Worm (Caenorhabditis elegans) whole organism, midembryonic: ENCODE measurements around the gene K08D12.3.

ENCODE experiments used
- T22C8.4 ChIP-seq: fragments of 200-800 bp; sonication (Bioruptor generic); IDR thresholded peaks from 2 replicates; pipeline ENCODE4 v1.3.6; 2022; ENCODE audit warnings: missing genetic modification characterization, missing compliant biosample characterization
- cog-1 ChIP-seq: sonication (generic microtip); optimal IDR thresholded peaks from 2 replicates; lab custom pipeline; 2016; ENCODE audit warnings: missing genetic modification characterization, missing compliant biosample characterization
- flt-1 ChIP-seq: fragments of 200-800 bp; sonication (Bioruptor generic); IDR thresholded peaks from 2 replicates; pipeline ENCODE4 v1.3.6; 2022; ENCODE audit warnings: missing genetic modification characterization, missing compliant biosample characterization
- med-1 ChIP-seq: sonication (generic microtip); optimal IDR thresholded peaks from 2 replicates; lab custom pipeline; 2017; ENCODE audit warnings: missing genetic modification characterization, mild to moderate bottlenecking, missing compliant biosample characterization, antibody characterized with exemption, missing genetic modification reagents; ENCODE audit not compliant: insufficient read depth
- ref-1 ChIP-seq: fragments of 200-800 bp; sonication (Bioruptor generic); conservative IDR thresholded peaks from 2 replicates; pipeline ENCODE4 v1.3.6; 2022; ENCODE audit warnings: missing genetic modification reagents, missing genetic modification characterization, missing compliant biosample characterization
- tab-1 ChIP-seq: fragments of 200-800 bp; sonication (Bioruptor generic); IDR thresholded peaks from 2 replicates; pipeline ENCODE4 v1.3.6; 2022; ENCODE audit warnings: missing genetic modification characterization, missing compliant biosample characterization
- ztf-23 ChIP-seq: fragments of 200-800 bp; sonication (Bioruptor generic); IDR thresholded peaks from 2 replicates; pipeline ENCODE4 v1.3.6; 2022; ENCODE audit warnings: missing genetic modification reagents, missing genetic modification characterization, missing compliant biosample characterization
- ztf-29 ChIP-seq: fragments of 200-800 bp; sonication (Bioruptor generic); IDR thresholded peaks from 2 replicates; pipeline ENCODE4 v1.3.6; 2022; ENCODE audit warnings: missing genetic modification reagents, missing genetic modification characterization, missing compliant biosample characterization

DNA sequence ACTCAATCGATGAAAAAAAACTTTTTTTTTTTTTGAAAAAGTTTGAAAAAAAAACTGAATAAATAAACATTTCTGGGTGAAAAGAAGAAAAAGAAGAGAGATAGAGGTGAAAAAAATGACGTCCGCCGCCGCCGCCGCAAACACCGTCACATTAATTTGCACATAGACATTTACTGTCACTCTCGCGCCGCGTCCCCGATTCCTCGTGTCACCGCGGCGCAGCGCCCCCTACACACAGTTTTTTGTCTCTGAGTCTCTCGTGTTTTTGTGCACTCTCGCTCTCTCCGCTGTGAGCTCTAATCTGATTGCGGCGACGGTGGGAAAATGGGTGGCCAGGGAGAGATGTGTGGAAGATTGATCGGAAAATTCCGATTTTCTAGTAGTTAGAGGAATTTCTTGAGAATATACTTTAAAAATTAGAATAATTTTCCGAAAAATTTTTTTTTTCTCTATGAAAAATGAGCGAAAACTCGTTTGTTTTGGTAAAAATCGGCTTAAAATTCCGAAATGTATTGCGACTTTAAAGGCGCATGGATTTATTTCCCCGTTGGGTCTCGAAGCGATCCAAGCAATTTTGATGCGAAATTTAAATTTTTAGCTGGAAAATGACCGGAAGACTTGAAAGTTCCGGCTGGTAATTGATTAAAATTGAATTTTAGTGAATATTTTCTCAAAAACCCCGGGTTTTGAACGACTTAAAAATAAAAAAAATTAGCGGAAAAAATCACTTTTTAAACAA is 29.5 kb downstream of the K08D12.3 start:
- no peak for TF ChIP-seq cog-1 (tag; lab: Kevin White, UChicago)
- no peak for TF ChIP-seq flt-1 (GFP tag; lab: Robert Waterston, UW)
- TF ChIP-seq ztf-23 (GFP tag; lab: Robert Waterston, UW) = no peak
- no peak for TF ChIP-seq ref-1 (GFP tag; lab: Robert Waterston, UW)
- TF ChIP-seq ztf-29 (GFP tag; lab: Robert Waterston, UW) = no peak
- TF ChIP-seq T22C8.4 (GFP tag; lab: Robert Waterston, UW) = no peak
- TF ChIP-seq tab-1 (GFP tag; lab: Robert Waterston, UW) = no peak
- TF ChIP-seq med-1 (GFP tag; lab: Kevin White, UChicago) = no peak
